Fruit fly (Drosophila melanogaster) whole organism, embryonic: Measurements from ENCODE around the gene CG10970.
"Not testable (repeated sequence)": the region's sequence is repeated elsewhere in the genome, so short reads cannot be mapped to it uniquely, and the experiment has no call there.

Source experiments
- Atf6 ChIP-seq: fragments of 200-800 bp; sonication (Bioruptor generic); IDR thresholded peaks from 2 replicates; pipeline ENCODE4 v1.3.6; 2022; ENCODE audit warnings: missing biosample characterization, missing genetic modification characterization
- CG11456 ChIP-seq: fragments of 200-800 bp; sonication (Bioruptor generic); IDR thresholded peaks from 3 replicates; pipeline ENCODE4 v1.3.6; 2022; ENCODE audit warnings: missing biosample characterization, missing genetic modification characterization
- CG12236 ChIP-seq: fragments of 200-800 bp; sonication (Bioruptor generic); optimal IDR thresholded peaks from 2 replicates; lab custom pipeline; 2016; ENCODE audit warnings: missing biosample characterization, missing genetic modification characterization
- CG14965 ChIP-seq: fragments of 200-800 bp; sonication (Bioruptor generic); optimal IDR thresholded peaks from 2 replicates; lab custom pipeline; 2016; ENCODE audit warnings: missing biosample characterization, missing genetic modification characterization, borderline replicate concordance
- CG31388 ChIP-seq: fragments of 200-800 bp; sonication (Bioruptor generic); optimal IDR thresholded peaks from 2 replicates; lab custom pipeline; 2016; ENCODE audit warnings: missing biosample characterization, missing genetic modification characterization
- CG7839 ChIP-seq: fragments of 200-800 bp; sonication (Bioruptor generic); optimal IDR thresholded peaks from 3 replicates; lab custom pipeline; 2018; ENCODE audit warnings: missing biosample characterization, mild to moderate bottlenecking, missing genetic modification characterization, moderate library complexity
- CG7987 ChIP-seq: fragments of 200-800 bp; sonication (Bioruptor generic); optimal IDR thresholded peaks from 2 replicates; lab custom pipeline; 2018; ENCODE audit warnings: missing biosample characterization, mild to moderate bottlenecking, missing genetic modification characterization, moderate library complexity
- CTCF ChIP-seq: fragments of 200-800 bp; sonication (Bioruptor generic); optimal IDR thresholded peaks from 2 replicates; lab custom pipeline; 2017; ENCODE audit warnings: missing biosample characterization, mild to moderate bottlenecking, missing genetic modification characterization, moderate library complexity
- Eip74EF ChIP-seq, 2 experiments: fragments of 200-800 bp in 1 of 2; fragments of >200 bp in 1 of 2; sonication (Bioruptor generic) in 1 of 2; optimal IDR thresholded peaks; 2 replicates each; lab custom pipeline; 2017 to 2019; ENCODE audit warnings: missing biosample characterization in 2 of 2, missing genetic modification characterization in 2 of 2, mild to moderate bottlenecking in 1 of 2, moderate library complexity in 1 of 2
- cato ChIP-seq: fragments of 200-800 bp; sonication (Bioruptor generic); optimal IDR thresholded peaks from 2 replicates; lab custom pipeline; 2016; ENCODE audit warnings: missing biosample characterization, missing genetic modification characterization, borderline replicate concordance
- ems ChIP-seq: fragments of 200-800 bp; sonication (Bioruptor generic); optimal IDR thresholded peaks from 3 replicates; lab custom pipeline; 2016; ENCODE audit warnings: missing biosample characterization, missing genetic modification characterization
- psq ChIP-seq: fragments of 200-800 bp; sonication (Bioruptor generic); optimal IDR thresholded peaks from 2 replicates; lab custom pipeline; 2017; ENCODE audit warnings: missing biosample characterization, missing genetic modification characterization
- vvl ChIP-seq: fragments of 200-800 bp; sonication (Bioruptor generic); IDR thresholded peaks from 2 replicates; pipeline ENCODE4 v1.3.6; 2022; ENCODE audit warnings: missing biosample characterization, missing genetic modification characterization
- zf30C ChIP-seq: fragments of 200-800 bp; sonication (Bioruptor generic); optimal IDR thresholded peaks from 3 replicates; lab custom pipeline; 2018; ENCODE audit warnings: missing biosample characterization, mild to moderate bottlenecking, missing genetic modification characterization

DNA sequence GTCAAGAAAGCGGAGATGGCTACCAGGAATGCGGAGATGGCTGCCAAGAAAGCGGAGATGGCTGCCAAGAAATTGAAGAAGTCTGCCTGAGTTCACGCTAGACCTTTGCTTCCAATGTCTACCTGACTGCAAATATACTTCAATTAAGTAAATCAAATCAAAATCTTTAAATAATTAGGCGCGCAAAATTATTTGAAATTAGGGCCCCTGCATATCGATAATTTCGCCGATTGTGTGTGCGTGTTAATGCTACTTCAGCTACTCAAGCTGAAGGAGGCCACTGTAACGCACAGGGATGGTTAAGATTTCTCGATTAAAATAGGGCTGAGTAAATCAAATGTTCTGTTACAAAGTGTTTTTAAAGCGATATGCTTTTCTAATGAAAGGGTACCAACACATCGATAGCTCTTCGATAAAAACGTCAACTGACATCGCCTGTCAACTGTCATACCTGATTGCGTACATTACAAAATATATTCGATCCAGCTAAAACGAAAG lies 16.8 kb upstream of the CG10970 start, which contains the start of gene CG6999:
- TF ChIP-seq Eip74EF (GFP tag; optimal IDR thresholded peaks at IDR 0.05; lab: Kevin White, UChicago); zf30C (GFP tag; lab: Kevin White, UChicago); CG11456 (GFP tag; lab: Robert Waterston, UW); CG7839 (tag; lab: Kevin White, UChicago); CG7987 (GFP tag; lab: Kevin White, UChicago); ems; CG14965 (GFP tag; lab: Kevin White, UChicago); psq (GFP tag; lab: Kevin White, UChicago); vvl (GFP tag; lab: Robert Waterston, UW); CTCF; CG12236 (GFP tag; lab: Kevin White, UChicago); cato (GFP tag; lab: Kevin White, UChicago); CG31388; Atf6 (GFP tag; lab: Robert Waterston, UW): not testable (repeated sequence)
